Fruit fly (Drosophila melanogaster) whole organism, embryonic: ENCODE measurements around the gene Orc2.

Experiments used
- BtbVII ChIP-seq: fragments of 200-800 bp; sonication (Bioruptor generic); optimal IDR thresholded peaks from 3 replicates; lab custom pipeline; 2017; ENCODE audit warnings: missing biosample characterization, mild to moderate bottlenecking, missing genetic modification characterization
- CG10321 ChIP-seq: fragments of 200-800 bp; sonication (Bioruptor generic); IDR thresholded peaks from 2 replicates; pipeline ENCODE4 v1.3.6; 2022; ENCODE audit warnings: missing biosample characterization, missing genetic modification characterization
- CG10366 ChIP-seq: fragments of 200-800 bp; sonication (Bioruptor generic); IDR thresholded peaks from 2 replicates; pipeline ENCODE4 v1.3.6; 2022; ENCODE audit warnings: missing biosample characterization, missing genetic modification characterization
- CG10543 ChIP-seq: fragments of 200-800 bp; sonication (Bioruptor generic); optimal IDR thresholded peaks from 3 replicates; lab custom pipeline; 2017; ENCODE audit warnings: missing biosample characterization, mild to moderate bottlenecking, missing genetic modification characterization, moderate library complexity
- CG11247 ChIP-seq: fragments of 200-800 bp; sonication (Bioruptor generic); IDR thresholded peaks from 2 replicates; pipeline ENCODE4 v1.3.6; 2022; ENCODE audit warnings: missing biosample characterization, missing genetic modification characterization
- CG11504 ChIP-seq: fragments of 200-800 bp; sonication (Bioruptor generic); optimal IDR thresholded peaks from 3 replicates; lab custom pipeline; 2019; ENCODE audit warnings: missing biosample characterization, mild to moderate bottlenecking, missing genetic modification characterization, moderate library complexity
- CG12769 ChIP-seq: fragments of 200-800 bp; sonication (Bioruptor generic); optimal IDR thresholded peaks from 2 replicates; lab custom pipeline; 2019; ENCODE audit warnings: missing biosample characterization, mild to moderate bottlenecking, missing genetic modification characterization, moderate library complexity
- CG1602 ChIP-seq: fragments of 200-800 bp; sonication (Bioruptor generic); optimal IDR thresholded peaks from 3 replicates; lab custom pipeline; 2016; ENCODE audit warnings: missing biosample characterization, missing genetic modification characterization
- CG17361 ChIP-seq: fragments of 200-800 bp; sonication (Bioruptor generic); IDR thresholded peaks from 3 replicates; pipeline ENCODE4 v1.3.6; 2022; ENCODE audit warnings: missing biosample characterization, missing genetic modification characterization
- CG18599 ChIP-seq: fragments of 200-800 bp; sonication (Bioruptor generic); optimal IDR thresholded peaks from 3 replicates; lab custom pipeline; 2017; ENCODE audit warnings: missing biosample characterization, missing genetic modification characterization, mild to moderate bottlenecking, moderate library complexity, missing genetic modification reagents
- CG31365 ChIP-seq: fragments of 200-800 bp; sonication (Bioruptor generic); optimal IDR thresholded peaks from 2 replicates; lab custom pipeline; 2018; ENCODE audit warnings: missing biosample characterization, mild to moderate bottlenecking, missing genetic modification characterization
- CG31388 ChIP-seq: fragments of 200-800 bp; sonication (Bioruptor generic); optimal IDR thresholded peaks from 2 replicates; lab custom pipeline; 2016; ENCODE audit warnings: missing biosample characterization, missing genetic modification characterization
- CG4424 ChIP-seq: fragments of 200-800 bp; sonication (Bioruptor generic); optimal IDR thresholded peaks from 3 replicates; lab custom pipeline; 2016; ENCODE audit warnings: missing biosample characterization, missing genetic modification characterization
- CG5953 ChIP-seq: fragments of 200-800 bp; sonication (Bioruptor generic); IDR thresholded peaks from 2 replicates; pipeline ENCODE4 v1.3.6; 2022; ENCODE audit warnings: missing biosample characterization, missing genetic modification characterization
- Dfd ChIP-seq, 2 experiments: fragments of >200 bp; optimal IDR thresholded peaks; 2 replicates each; lab custom pipeline; 2017; ENCODE audit warnings: missing biosample characterization in 2 of 2, missing genetic modification characterization in 2 of 2
- Dref ChIP-seq: fragments of 200-800 bp; sonication (Bioruptor generic); IDR thresholded peaks from 2 replicates; pipeline ENCODE4 v1.3.6; 2022; ENCODE audit warnings: missing biosample characterization, missing genetic modification characterization
- E2f1 ChIP-seq: fragments of 200-800 bp; sonication (Bioruptor generic); IDR thresholded peaks from 2 replicates; pipeline ENCODE4 v1.3.6; 2022; ENCODE audit warnings: missing biosample characterization, missing genetic modification characterization
- Elba2 ChIP-seq: fragments of 200-800 bp; sonication (Bioruptor generic); optimal IDR thresholded peaks from 3 replicates; lab custom pipeline; 2016; ENCODE audit warnings: missing biosample characterization, missing genetic modification characterization
- Ets65A ChIP-seq: fragments of 200-800 bp; sonication (Bioruptor generic); peaks from one replicate; lab custom pipeline; 2016; ENCODE audit warnings: missing biosample characterization, missing genetic modification characterization
- Hmx ChIP-seq: fragments of 200-800 bp; sonication (Bioruptor generic); optimal IDR thresholded peaks from 2 replicates; lab custom pipeline; 2016; ENCODE audit warnings: missing biosample characterization, missing genetic modification characterization
- Max ChIP-seq: fragments of 200-800 bp; sonication (Bioruptor generic); optimal IDR thresholded peaks from 2 replicates; lab custom pipeline; 2016; ENCODE audit warnings: missing biosample characterization, mild to moderate bottlenecking, missing genetic modification characterization
- Optix ChIP-seq: fragments of 200-800 bp; sonication (Bioruptor generic); IDR thresholded peaks from 3 replicates; pipeline ENCODE4 v1.3.6; 2022; ENCODE audit warnings: missing biosample characterization, missing genetic modification characterization
- bbx ChIP-seq: fragments of 200-800 bp; sonication (Bioruptor generic); IDR thresholded peaks from 2 replicates; pipeline ENCODE4 v1.3.6; 2022; ENCODE audit warnings: missing biosample characterization, missing genetic modification characterization; ENCODE audit not compliant: partially characterized antibody
- ci ChIP-seq: fragments of 200-800 bp; sonication (Bioruptor generic); IDR thresholded peaks from 3 replicates; pipeline ENCODE4 v1.3.6; 2022; ENCODE audit warnings: missing biosample characterization, missing genetic modification characterization
- corto ChIP-seq: fragments of 200-800 bp; sonication (Bioruptor generic); optimal IDR thresholded peaks from 2 replicates; lab custom pipeline; 2016; ENCODE audit warnings: missing biosample characterization, mild to moderate bottlenecking, missing genetic modification characterization, moderate library complexity
- crol ChIP-seq: fragments of 200-800 bp; sonication (Bioruptor generic); IDR thresholded peaks from 2 replicates; pipeline ENCODE4 v1.3.6; 2022; ENCODE audit warnings: missing biosample characterization, missing genetic modification characterization
- emc ChIP-seq: fragments of 200-800 bp; sonication (Bioruptor generic); optimal IDR thresholded peaks from 2 replicates; lab custom pipeline; 2016; ENCODE audit warnings: missing biosample characterization, missing genetic modification characterization
- ems ChIP-seq: fragments of 200-800 bp; sonication (Bioruptor generic); optimal IDR thresholded peaks from 3 replicates; lab custom pipeline; 2016; ENCODE audit warnings: missing biosample characterization, missing genetic modification characterization
- en ChIP-seq: fragments of 200-800 bp; sonication (Bioruptor generic); optimal IDR thresholded peaks from 2 replicates; lab custom pipeline; 2016; ENCODE audit warnings: missing biosample characterization, missing genetic modification characterization
- fd102C ChIP-seq: fragments of 200-800 bp; sonication (Bioruptor generic); optimal IDR thresholded peaks from 2 replicates; lab custom pipeline; 2018; ENCODE audit warnings: missing biosample characterization, mild to moderate bottlenecking, missing genetic modification characterization, moderate library complexity
- fd96Cb ChIP-seq: fragments of 200-800 bp; sonication (Bioruptor generic); optimal IDR thresholded peaks from 2 replicates; lab custom pipeline; 2018; ENCODE audit warnings: missing biosample characterization, mild to moderate bottlenecking, missing genetic modification characterization, moderate library complexity
- grn ChIP-seq: fragments of 200-800 bp; sonication (Bioruptor generic); optimal IDR thresholded peaks from 3 replicates; lab custom pipeline; 2017; ENCODE audit warnings: missing biosample characterization, missing genetic modification characterization
- insv ChIP-seq, 2 experiments: fragments of 200-800 bp; sonication (Bioruptor generic); optimal IDR thresholded peaks; 3 replicates each; lab custom pipeline; 2016 to 2018; ENCODE audit warnings: missing biosample characterization in 2 of 2, missing genetic modification characterization in 2 of 2
- otp ChIP-seq: fragments of 200-800 bp; sonication (Bioruptor generic); IDR thresholded peaks from 3 replicates; pipeline ENCODE4, ENCODE4 v1.3.6; 2022; ENCODE audit warnings: missing biosample characterization, missing genetic modification characterization
- pita ChIP-seq: fragments of 200-800 bp; sonication (Bioruptor generic); optimal IDR thresholded peaks from 2 replicates; lab custom pipeline; 2017; ENCODE audit warnings: missing biosample characterization, mild to moderate bottlenecking, missing genetic modification characterization
- seq ChIP-seq: fragments of 200-800 bp; sonication (Bioruptor generic); IDR thresholded peaks from 2 replicates; pipeline ENCODE4 v1.3.6; 2022; ENCODE audit warnings: missing biosample characterization, missing genetic modification characterization
- so ChIP-seq: fragments of 200-800 bp; sonication (Bioruptor generic); IDR thresholded peaks from 3 replicates; pipeline ENCODE4 v1.3.6; 2022; ENCODE audit warnings: missing biosample characterization, missing genetic modification characterization
- ssp ChIP-seq: fragments of 200-800 bp; sonication (Bioruptor generic); IDR thresholded peaks from 2 replicates; pipeline ENCODE4 v1.3.6; 2022; ENCODE audit warnings: missing biosample characterization, missing genetic modification characterization
- sug ChIP-seq: fragments of 200-800 bp; optimal IDR thresholded peaks from 2 replicates; lab custom pipeline; 2019; ENCODE audit warnings: missing biosample characterization, mild to moderate bottlenecking, missing genetic modification characterization, moderate library complexity
- yki ChIP-seq: fragments of >200 bp; optimal IDR thresholded peaks from 3 replicates; lab custom pipeline; 2018
- zen ChIP-seq: fragments of 200-800 bp; sonication (Bioruptor generic); optimal IDR thresholded peaks from 3 replicates; lab custom pipeline; 2018; ENCODE audit warnings: missing biosample characterization, mild to moderate bottlenecking, missing genetic modification characterization, moderate library complexity

Orc2 gene

dm6 chr3R:13978078-13978559 lies 13.4 kb downstream of the Orc2 start (continued):
- TF ChIP-seq CG11504 (peak; percentile 74), Hmx (GFP tag; lab: Kevin White, UChicago) (no peak), crol (GFP tag; lab: Robert Waterston, UW) (no peak), corto (no peak), so (GFP tag; lab: Robert Waterston, UW) (no peak), CG31365 (no peak), yki (lab: Kevin White, UChicago) (no peak)

- TF ChIP-seq grn (GFP tag; lab: Kevin White, UChicago) (no peak), insv (GFP tag; optimal IDR thresholded peaks at IDR 0.05; lab: Kevin White, UChicago) (peak in 1 of 2 experiments; percentile 80), CG11247 (GFP tag; lab: Robert Waterston, UW) (no peak), CG10543 (GFP tag; lab: Kevin White, UChicago) (no peak), E2f1 (GFP tag; lab: Robert Waterston, UW) (no peak), Elba2 (peak; percentile 84), CG4424 (GFP tag; lab: Kevin White, UChicago) (no peak), CG31388 (GFP tag; lab: Kevin White, UChicago) (no peak)
Observed at dm6 chr3R:13980956-13981355, 16.3 kb downstream of the Orc2 start.

dm6 chr3R:13981584-13981983 lies 16.9 kb downstream of the Orc2 start:
- no peak for TF ChIP-seq sug (tag; lab: Kevin White, UChicago)
- TF ChIP-seq seq (GFP tag; lab: Robert Waterston, UW): no peak
- TF ChIP-seq bbx (GFP tag; lab: Robert Waterston, UW): no peak
- TF ChIP-seq Ets65A: peak; percentile 79
- TF ChIP-seq CG17361: no peak
- no peak for TF ChIP-seq Optix (GFP tag; lab: Robert Waterston, UW)
- TF ChIP-seq Dref (GFP tag; lab: Robert Waterston, UW): no peak
- no peak for TF ChIP-seq fd102C (GFP tag; lab: Kevin White, UChicago)
- TF ChIP-seq CG1602: no peak
- no peak for TF ChIP-seq pita (GFP tag; lab: Kevin White, UChicago)
- no peak for TF ChIP-seq en (GFP tag; lab: Kevin White, UChicago)
- no peak for TF ChIP-seq emc
- TF ChIP-seq ci: 0 out of 3 replicates have a peak, but pooled peaks have one; percentile 5
- peak in 1 of 2 experiments; percentile 90 for TF ChIP-seq Dfd (GFP tag; optimal IDR thresholded peaks at IDR 0.05; lab: Kevin White, UChicago)
- TF ChIP-seq CG10366 (GFP tag; lab: Robert Waterston, UW): no peak
- TF ChIP-seq ems (GFP tag; lab: Kevin White, UChicago): no peak
- TF ChIP-seq BtbVII (GFP tag; lab: Kevin White, UChicago): no peak
- no peak for TF ChIP-seq otp (GFP tag; lab: Robert Waterston, UW)
- TF ChIP-seq zen (tag; lab: Kevin White, UChicago): no peak
- no peak for TF ChIP-seq fd96Cb (tag; lab: Kevin White, UChicago)
- TF ChIP-seq ssp (GFP tag; lab: Robert Waterston, UW): no peak
- TF ChIP-seq CG18599 (GFP tag; lab: Kevin White, UChicago): no peak
- no peak for TF ChIP-seq Max (GFP tag; lab: Kevin White, UChicago)
- TF ChIP-seq CG5953 (GFP tag; lab: Robert Waterston, UW): no peak
- TF ChIP-seq CG12769: no peak
- no peak for TF ChIP-seq CG10321 (GFP tag; lab: Robert Waterston, UW)
